Fruit fly (Drosophila melanogaster): ENCODE measurements around the gene ppk7.

ppk7 gene

dm6 chr2L:6306895-6307294, 47.2 kb downstream of the ppk7 start:
- no peak for TF ChIP-seq Hnf4 (GFP tag; optimal IDR thresholded peaks at IDR 0.05)
- no peak for TF ChIP-seq N (GFP tag; optimal IDR thresholded peaks at IDR 0.05)
- TF ChIP-seq br (GFP tag; optimal IDR thresholded peaks at IDR 0.05), result peak; percentile 34
- TF ChIP-seq dsf (GFP tag; optimal IDR thresholded peaks at IDR 0.05; ENCODE audit: borderline replicate concordance), result no peak
- peak; percentile 51 for TF ChIP-seq fru (GFP tag; optimal IDR thresholded peaks at IDR 0.05)
- peak; percentile 21 for TF ChIP-seq ey (GFP tag; optimal IDR thresholded peaks at IDR 0.05)
- no peak for TF ChIP-seq Hr83 (GFP tag; optimal IDR thresholded peaks at IDR 0.05; ENCODE audit: poor library complexity, severe bottlenecking)
- TF ChIP-seq OdsH (GFP tag; optimal IDR thresholded peaks at IDR 0.05), result peak; percentile 1
- TF ChIP-seq CrebA (GFP tag; optimal IDR thresholded peaks at IDR 0.05; ENCODE audit: borderline replicate concordance), result no peak
- no peak for TF ChIP-seq Abd-B (GFP tag; optimal IDR thresholded peaks at IDR 0.05)
- no peak for TF ChIP-seq jim (GFP tag; optimal IDR thresholded peaks at IDR 0.05)
- no peak for TF ChIP-seq Myc (optimal IDR thresholded peaks at IDR 0.05)
- no peak for TF ChIP-seq CG9705 (GFP tag; optimal IDR thresholded peaks at IDR 0.05)
- TF ChIP-seq tai (GFP tag; optimal IDR thresholded peaks at IDR 0.05), result no peak
- no peak for TF ChIP-seq Hr78 (GFP tag; optimal IDR thresholded peaks at IDR 0.05)
- no peak for TF ChIP-seq lola (GFP tag; optimal IDR thresholded peaks at IDR 0.05)
- TF ChIP-seq HLH106 (tag; optimal IDR thresholded peaks at IDR 0.05), result peak; percentile 35
- no peak for TF ChIP-seq Rel (GFP tag; optimal IDR thresholded peaks at IDR 0.05)
- no peak for TF ChIP-seq Rel (tag; optimal IDR thresholded peaks at IDR 0.05)
- no peak for TF ChIP-seq brk (GFP tag; optimal IDR thresholded peaks at IDR 0.05)
- no peak for TF ChIP-seq Jra (GFP tag; optimal IDR thresholded peaks at IDR 0.05)
- TF ChIP-seq foxo (GFP tag; optimal IDR thresholded peaks at IDR 0.05), result peak in 1 of 2 experiments; percentile 39
- no peak for TF ChIP-seq Dfd (GFP tag; optimal IDR thresholded peaks at IDR 0.05)
- TF ChIP-seq usp (GFP tag; optimal IDR thresholded peaks at IDR 0.05), result no peak
- TF ChIP-seq dmrt93B (GFP tag; optimal IDR thresholded peaks at IDR 0.05), result no peak
- no peak for TF ChIP-seq GATAd (GFP tag; optimal IDR thresholded peaks at IDR 0.05)
- peak; percentile 34 for TF ChIP-seq rgr (GFP tag; optimal IDR thresholded peaks at IDR 0.05)
- TF ChIP-seq sv (GFP tag; optimal IDR thresholded peaks at IDR 0.05), result no peak
- TF ChIP-seq Vsx2 (GFP tag; optimal IDR thresholded peaks at IDR 0.05; ENCODE audit: partially characterized antibody), result no peak
- TF ChIP-seq pan (optimal IDR thresholded peaks at IDR 0.05), result no peak
- TF ChIP-seq h (GFP tag; optimal IDR thresholded peaks at IDR 0.05), result peak; percentile 41
- TF ChIP-seq psq (GFP tag; optimal IDR thresholded peaks at IDR 0.05), result no peak
- TF ChIP-seq sage (GFP tag; optimal IDR thresholded peaks at IDR 0.05), result no peak
- TF ChIP-seq Sp1 (GFP tag; optimal IDR thresholded peaks at IDR 0.05), result peak; percentile 32
